Fruit fly (Drosophila melanogaster): ENCODE results near the gene smal.

The smal gene

DNA sequence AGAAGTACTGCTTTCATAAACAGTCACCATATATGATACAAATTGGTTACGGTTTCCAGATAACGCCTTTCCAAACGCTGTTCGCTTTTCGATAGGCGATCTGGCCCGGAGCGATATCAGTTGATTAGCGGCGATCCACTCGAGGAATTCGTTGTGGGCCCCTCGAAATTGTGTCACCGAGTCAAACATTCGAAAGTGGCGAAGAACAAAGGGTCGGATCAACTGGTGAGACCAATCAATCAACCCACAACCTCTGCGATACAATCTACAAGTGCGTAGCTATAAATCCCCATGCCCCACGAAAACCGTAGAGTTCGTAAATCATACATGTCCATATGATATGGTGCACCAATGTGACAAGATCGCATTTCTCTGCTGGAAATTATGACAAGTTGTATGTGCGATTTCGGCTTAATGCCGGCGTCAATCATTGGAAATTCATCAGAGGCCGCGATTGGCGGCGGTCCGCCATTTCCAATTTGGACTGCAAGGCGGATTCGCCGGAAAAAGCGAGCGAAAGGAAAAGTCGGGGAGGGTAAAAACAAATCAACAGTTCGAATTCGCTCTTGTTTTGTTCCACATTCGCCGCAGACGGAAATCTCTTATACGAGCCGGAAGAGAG lies 704 bp upstream of the smal start:
- TF ChIP-seq EcR (GFP tag; optimal IDR thresholded peaks at IDR 0.05) (no peak), D1 (tag; optimal IDR thresholded peaks at IDR 0.05) (no peak), CG17806 (tag; optimal IDR thresholded peaks at IDR 0.05) (no peak), CG13204 (GFP tag; optimal IDR thresholded peaks at IDR 0.05) (no peak), fd96Ca (GFP tag; IDR thresholded peaks at IDR 0.05) (no peak), CG4496 (GFP tag; IDR thresholded peaks at IDR 0.05) (no peak)

- TF ChIP-seq CG14655 (GFP tag; optimal IDR thresholded peaks at IDR 0.05) (no peak), Pif1B (GFP tag; optimal IDR thresholded peaks at IDR 0.05) (no peak), EcR (GFP tag; optimal IDR thresholded peaks at IDR 0.05) (no peak), gl (tag; optimal IDR thresholded peaks at IDR 0.05) (no peak), D1 (tag; optimal IDR thresholded peaks at IDR 0.05) (no peak), Snoo (tag; optimal IDR thresholded peaks at IDR 0.05) (no peak), CG17806 (tag; optimal IDR thresholded peaks at IDR 0.05) (no peak), CG15710 (tag; optimal IDR thresholded peaks at IDR 0.05) (no peak), CG9948 (tag; optimal IDR thresholded peaks at IDR 0.05) (no peak), CG12605 (GFP tag; IDR thresholded peaks at IDR 0.05) (no peak), fd96Ca (GFP tag; IDR thresholded peaks at IDR 0.05) (no peak)
Measured at dm6 chr2L:6179990-6180389, 1.1 kb downstream of the smal start.

DNA sequence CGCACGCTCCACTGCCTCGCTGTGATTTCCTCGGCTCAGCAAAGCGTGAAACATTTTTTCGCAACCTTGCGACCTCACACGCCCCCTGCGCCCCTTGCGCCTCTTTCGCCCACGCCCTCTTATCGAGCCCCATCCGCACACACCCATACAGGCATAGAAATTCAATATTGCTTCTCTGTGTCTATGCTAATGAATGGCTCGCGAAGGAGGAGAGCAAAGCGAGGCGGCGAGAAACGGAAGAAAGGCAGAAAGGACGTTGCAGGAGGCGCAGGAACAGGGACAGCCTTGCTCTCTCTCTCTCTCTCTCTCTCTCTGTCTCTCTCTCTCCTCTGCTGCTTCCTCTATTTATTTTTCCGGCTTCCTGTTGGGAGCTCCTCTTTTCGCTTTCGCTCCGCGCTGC lies 7.4 kb downstream of the smal start:
- TF ChIP-seq Ets98B (GFP tag; IDR thresholded peaks at IDR 0.05): no peak
- TF ChIP-seq D1 (tag; optimal IDR thresholded peaks at IDR 0.05): no peak
- TF ChIP-seq Snoo (tag; optimal IDR thresholded peaks at IDR 0.05): no peak
- TF ChIP-seq CG14655 (GFP tag; optimal IDR thresholded peaks at IDR 0.05): no peak
- TF ChIP-seq CG12605 (GFP tag; IDR thresholded peaks at IDR 0.05): no peak
- TF ChIP-seq EcR (GFP tag; optimal IDR thresholded peaks at IDR 0.05): no peak

dm6 chr2L:6193004-6193566 lies 14.2 kb downstream of the smal start:
- no peak for TF ChIP-seq Pif1A (GFP tag; optimal IDR thresholded peaks at IDR 0.05)
- no peak for TF ChIP-seq CG13204 (GFP tag; optimal IDR thresholded peaks at IDR 0.05)
- no peak for TF ChIP-seq CG10348 (GFP tag; IDR thresholded peaks at IDR 0.05)
- TF ChIP-seq CG12605 (GFP tag; IDR thresholded peaks at IDR 0.05): no peak
- no peak for TF ChIP-seq CG4496 (GFP tag; IDR thresholded peaks at IDR 0.05)
- no peak for TF ChIP-seq CG8301 (tag; optimal IDR thresholded peaks at IDR 0.05)
- no peak for TF ChIP-seq CG8159 (tag; optimal IDR thresholded peaks at IDR 0.05)
- TF ChIP-seq gl (tag; optimal IDR thresholded peaks at IDR 0.05): no peak
- TF ChIP-seq CG9948 (tag; optimal IDR thresholded peaks at IDR 0.05): no peak
- TF ChIP-seq EcR (GFP tag; optimal IDR thresholded peaks at IDR 0.05): no peak
- no peak for TF ChIP-seq fd96Ca (GFP tag; IDR thresholded peaks at IDR 0.05)
- TF ChIP-seq Pif1B (GFP tag; optimal IDR thresholded peaks at IDR 0.05): no peak
- TF ChIP-seq CG15710 (tag; optimal IDR thresholded peaks at IDR 0.05): no peak
- TF ChIP-seq CG34367 (tag; optimal IDR thresholded peaks at IDR 0.05): no peak
- TF ChIP-seq D1 (tag; optimal IDR thresholded peaks at IDR 0.05): no peak

- TF ChIP-seq CG17806 (tag; optimal IDR thresholded peaks at IDR 0.05): no peak
Measured at dm6 chr2L:6194054-6194453, 15.1 kb downstream of the smal start.

dm6 chr2L:6197773-6198172 lies 18.8 kb downstream of the smal start:
- TF ChIP-seq Snoo (tag; optimal IDR thresholded peaks at IDR 0.05) (no peak), D1 (tag; optimal IDR thresholded peaks at IDR 0.05) (no peak), CG8301 (tag; optimal IDR thresholded peaks at IDR 0.05) (peak; percentile 80), Ets98B (GFP tag; IDR thresholded peaks at IDR 0.05) (peak; percentile 75), CG32121 (GFP tag; IDR thresholded peaks at IDR 0.05) (peak; percentile 61; the same call in 1 of the 2 replicates), CG17806 (tag; optimal IDR thresholded peaks at IDR 0.05) (peak; percentile 79), CG12605 (GFP tag; IDR thresholded peaks at IDR 0.05) (peak; percentile 69), CG4496 (GFP tag; IDR thresholded peaks at IDR 0.05) (peak; percentile 83), CG9948 (tag; optimal IDR thresholded peaks at IDR 0.05) (peak; percentile 72), gl (tag; optimal IDR thresholded peaks at IDR 0.05) (peak; percentile 60), rn (GFP tag; IDR thresholded peaks at IDR 0.05) (peak; percentile 68), fd96Ca (GFP tag; IDR thresholded peaks at IDR 0.05) (peak; percentile 84), EcR (GFP tag; optimal IDR thresholded peaks at IDR 0.05) (no peak), CG15710 (tag; optimal IDR thresholded peaks at IDR 0.05) (peak; percentile 59), CG10348 (GFP tag; IDR thresholded peaks at IDR 0.05) (0 out of 2 replicates have a peak, but pooled peaks have one; percentile 24), CG14655 (GFP tag; optimal IDR thresholded peaks at IDR 0.05) (peak; percentile 87), CG8159 (tag; optimal IDR thresholded peaks at IDR 0.05) (peak; percentile 79), Pif1A (GFP tag; optimal IDR thresholded peaks at IDR 0.05) (peak; percentile 71), Pif1B (GFP tag; optimal IDR thresholded peaks at IDR 0.05) (peak; percentile 59), CG13204 (GFP tag; optimal IDR thresholded peaks at IDR 0.05) (peak; percentile 13), CG34367 (tag; optimal IDR thresholded peaks at IDR 0.05) (peak; percentile 79)

DNA sequence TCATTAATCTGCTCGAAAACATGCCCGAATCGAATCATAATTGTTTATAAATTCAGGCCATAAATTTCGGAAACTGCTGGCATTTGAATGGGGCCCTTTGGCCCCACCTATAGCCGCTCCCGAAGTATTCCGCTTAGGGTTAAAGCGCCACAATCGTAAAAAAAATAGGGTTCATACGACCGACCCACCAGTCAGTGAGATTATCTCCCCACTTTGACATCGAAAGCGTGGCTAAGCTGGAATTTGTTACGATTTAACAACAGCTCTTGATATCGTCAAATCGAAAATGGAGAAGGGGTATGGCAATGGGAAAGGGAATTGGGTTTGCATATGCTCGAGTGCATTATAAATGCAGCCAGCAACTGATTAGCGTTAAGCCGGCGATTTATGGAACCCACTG lies 19.9 kb downstream of the smal start:
- no peak for TF ChIP-seq EcR (GFP tag; optimal IDR thresholded peaks at IDR 0.05)
- TF ChIP-seq Pif1A (GFP tag; optimal IDR thresholded peaks at IDR 0.05): no peak
- TF ChIP-seq CG12605 (GFP tag; IDR thresholded peaks at IDR 0.05): no peak
- no peak for TF ChIP-seq D1 (tag; optimal IDR thresholded peaks at IDR 0.05)

Measured in whole organism, pupa.